Worm (Caenorhabditis elegans): ENCODE measurements around the gene fbxb-92.
"Not testable (repeated sequence)": the region's sequence is repeated elsewhere in the genome, so short reads cannot be mapped to it uniquely, and the experiment has no call there.

The fbxb-92 gene

DNA sequence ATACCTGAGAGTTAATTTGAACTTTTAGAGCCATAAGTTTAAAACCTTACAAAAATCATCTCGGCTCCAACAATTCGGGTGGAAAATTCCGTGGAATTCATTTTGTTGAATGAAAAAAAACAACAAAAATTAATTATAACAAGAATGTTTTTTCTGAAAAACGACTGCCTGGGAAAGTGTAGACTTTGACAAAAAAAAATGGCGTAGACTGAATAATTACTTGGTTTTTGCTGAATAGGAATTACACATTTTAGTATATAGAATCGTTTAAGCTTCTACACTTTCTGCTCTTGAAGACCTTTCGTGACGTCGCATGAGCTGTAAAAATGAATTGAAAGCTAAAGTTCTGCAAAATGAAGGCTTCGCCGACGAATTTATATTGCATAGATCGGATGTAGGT lies 17.2 kb upstream of the fbxb-92 start, which contains the start of gene srx-112:
TSS of gene srx-112 (minus strand) at position 101 of the 400 bp plus-strand sequence.
- TF ChIP-seq ceh-28 (tag; optimal IDR thresholded peaks at IDR 0.05), result no peak
- no peak for TF ChIP-seq ztf-11 (tag; optimal IDR thresholded peaks at IDR 0.05)
- TF ChIP-seq nhr-11 (tag; optimal IDR thresholded peaks at IDR 0.05), result no peak
- no peak for TF ChIP-seq zag-1 (tag; optimal IDR thresholded peaks at IDR 0.05)
- no peak for TF ChIP-seq tbx-2 (tag; optimal IDR thresholded peaks at IDR 0.05)
- TF ChIP-seq pqm-1 (tag; optimal IDR thresholded peaks at IDR 0.05), result no peak
- no peak for TF ChIP-seq egl-5 (tag; optimal IDR thresholded peaks at IDR 0.05)
- no peak for TF ChIP-seq nhr-77 (tag; optimal IDR thresholded peaks at IDR 0.05)
- TF ChIP-seq elt-3 (tag; optimal IDR thresholded peaks at IDR 0.05), result no peak
- no peak for TF ChIP-seq nfya-1 (tag; optimal IDR thresholded peaks at IDR 0.05; ENCODE audit: insufficient read depth)
- no peak for TF ChIP-seq fkh-2 (tag; optimal IDR thresholded peaks at IDR 0.05)
- no peak for TF ChIP-seq ama-1 (optimal IDR thresholded peaks at IDR 0.05)
- TF ChIP-seq hmg-11 (tag; optimal IDR thresholded peaks at IDR 0.05), result no peak
- no peak for TF ChIP-seq lsy-12 (tag; optimal IDR thresholded peaks at IDR 0.05)
- no peak for TF ChIP-seq egl-27 (tag; optimal IDR thresholded peaks at IDR 0.05)
- no peak for TF ChIP-seq eor-1 (tag; optimal IDR thresholded peaks at IDR 0.05)
- no peak for TF ChIP-seq sea-2 (GFP tag; optimal IDR thresholded peaks at IDR 0.05)
- TF ChIP-seq fos-1 (tag; optimal IDR thresholded peaks at IDR 0.05), result no peak
- no peak for TF ChIP-seq aly-2 (tag; optimal IDR thresholded peaks at IDR 0.05)
- TF ChIP-seq unc-39 (tag; optimal IDR thresholded peaks at IDR 0.05), result no peak

ce11 chrII:3761599-3761998 lies 14.3 kb upstream of the fbxb-92 start, which contains the start of gene T24E12.6:
T24E12.6 (minus strand) TSS chrII:3761699.
- not testable (repeated sequence) for TF ChIP-seq aly-2, R02D3.7, egl-27 (tag; optimal IDR thresholded peaks at IDR 0.05)

- TF ChIP-seq egl-27 (tag; optimal IDR thresholded peaks at IDR 0.05) (no peak), daf-12 (tag; optimal IDR thresholded peaks at IDR 0.05) (no peak), nhr-25 (tag; optimal IDR thresholded peaks at IDR 0.05) (no peak), ceh-9 (tag; optimal IDR thresholded peaks at IDR 0.05) (no peak), elt-2 (tag; optimal IDR thresholded peaks at IDR 0.05) (no peak), skn-1 (tag; optimal IDR thresholded peaks at IDR 0.05) (no peak), sea-2 (GFP tag; optimal IDR thresholded peaks at IDR 0.05) (no peak)
These were observed 11.7 kb upstream of the fbxb-92 start, which contains the start of gene T24E12.12 for ce11 chrII:3759010-3759409. T24E12.12 (plus strand) TSS chrII:3759290.

- TF ChIP-seq nhr-11 (tag; optimal IDR thresholded peaks at IDR 0.05) (no peak), snpc-4 (tag; optimal IDR thresholded peaks at IDR 0.05) (no peak), fkh-10 (GFP tag; optimal IDR thresholded peaks at IDR 0.05) (no peak), R02D3.7 (tag; optimal IDR thresholded peaks at IDR 0.05) (no peak), hmg-11 (tag; optimal IDR thresholded peaks at IDR 0.05) (no peak), mdl-1 (tag; optimal IDR thresholded peaks at IDR 0.05) (no peak), ztf-11 (tag; optimal IDR thresholded peaks at IDR 0.05) (no peak), unc-39 (tag; optimal IDR thresholded peaks at IDR 0.05) (no peak), ama-1 (optimal IDR thresholded peaks at IDR 0.05) (no peak), nhr-76 (tag; optimal IDR thresholded peaks at IDR 0.05) (no peak), egl-27 (tag; optimal IDR thresholded peaks at IDR 0.05) (no peak), aly-2 (tag; optimal IDR thresholded peaks at IDR 0.05) (no peak)
These were observed 10.2 kb upstream of the fbxb-92 start, which contains the start of gene srx-111 for ce11 chrII:3757499-3757898. srx-111 (plus strand) TSS chrII:3757799.

DNA sequence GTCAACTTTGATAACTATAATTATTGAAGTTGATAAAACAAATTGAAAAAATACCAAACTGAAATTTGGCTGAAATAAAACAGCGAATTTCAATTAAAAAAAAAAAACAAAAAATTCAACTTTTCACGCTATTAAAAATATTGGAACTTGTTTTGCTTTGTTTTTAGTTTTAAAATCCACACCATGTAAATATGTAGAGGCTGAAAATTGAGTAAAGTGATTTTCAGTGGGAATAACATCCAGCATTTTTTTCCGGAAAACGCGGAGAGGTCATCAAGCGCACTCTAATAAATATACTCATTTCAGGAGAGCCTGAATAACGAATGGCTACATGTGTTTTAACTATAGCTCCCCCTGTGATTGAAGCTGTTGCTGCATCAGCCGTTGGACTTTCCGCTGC lies 6.3 kb upstream of the fbxb-92 start, which contains the start of gene rcd-1:
TSS of gene rcd-1 (plus strand) at position 301 of the 400 bp plus-strand sequence.
- TF ChIP-seq elt-2 (tag; optimal IDR thresholded peaks at IDR 0.05) (no peak), nhr-11 (tag; optimal IDR thresholded peaks at IDR 0.05) (no peak), lin-15B (tag; optimal IDR thresholded peaks at IDR 0.05) (no peak), lin-39 (tag; optimal IDR thresholded peaks at IDR 0.05) (no peak), fkh-2 (tag; optimal IDR thresholded peaks at IDR 0.05) (no peak), nhr-76 (tag; optimal IDR thresholded peaks at IDR 0.05) (no peak), aly-2 (tag; optimal IDR thresholded peaks at IDR 0.05) (no peak), ceh-16 (tag; optimal IDR thresholded peaks at IDR 0.05) (no peak), pqm-1 (tag; optimal IDR thresholded peaks at IDR 0.05) (no peak), eor-1 (tag; optimal IDR thresholded peaks at IDR 0.05) (no peak), nfya-1 (tag; optimal IDR thresholded peaks at IDR 0.05; ENCODE audit: insufficient read depth) (no peak), jun-1 (tag; optimal IDR thresholded peaks at IDR 0.05) (no peak), sea-2 (GFP tag; optimal IDR thresholded peaks at IDR 0.05) (no peak), nhr-67 (tag; optimal IDR thresholded peaks at IDR 0.05) (no peak)
